Worm (Caenorhabditis elegans) whole organism, L1 larva: ENCODE results near the gene C07A4.3.

Experiments
- C34B4.2 ChIP-seq: sonication (generic microtip); optimal IDR thresholded peaks from 2 replicates; lab custom pipeline; 2017; ENCODE audit warnings: mild to moderate bottlenecking, missing genetic modification characterization, missing compliant biosample characterization
- aly-2 ChIP-seq: fragments of 150-350 bp; optimal IDR thresholded peaks from 2 replicates; lab custom pipeline; 2014; ENCODE audit warnings: missing biosample characterization, missing genetic modification characterization
- efl-3 ChIP-seq: fragments of 200-800 bp; sonication (Bioruptor generic); optimal IDR thresholded peaks from 2 replicates; lab custom pipeline; 2018; ENCODE audit warnings: mild to moderate bottlenecking, missing genetic modification characterization, missing compliant biosample characterization
- elt-2 ChIP-seq: sonication (generic microtip); optimal IDR thresholded peaks from 2 replicates; lab custom pipeline; 2016; ENCODE audit warnings: missing genetic modification characterization, mild to moderate bottlenecking, inconsistent platforms, missing compliant biosample characterization, missing genetic modification reagents
- lsy-2 ChIP-seq, 2 experiments: fragments of 150-350 bp; optimal IDR thresholded peaks; 2 replicates each; lab custom pipeline; 2014; ENCODE audit warnings: missing biosample characterization in 2 of 2, missing genetic modification characterization in 2 of 2
- nhr-28 ChIP-seq: fragments of 150-350 bp; optimal IDR thresholded peaks from 2 replicates; lab custom pipeline; 2014; ENCODE audit warnings: missing biosample characterization, missing genetic modification characterization
- snpc-4 ChIP-seq: fragments of 150-350 bp; optimal IDR thresholded peaks from 2 replicates; lab custom pipeline; 2014; ENCODE audit warnings: missing biosample characterization, missing genetic modification characterization
- ztf-4 ChIP-seq: fragments of 150-350 bp; optimal IDR thresholded peaks from 2 replicates; lab custom pipeline; 2014; ENCODE audit warnings: missing biosample characterization, missing genetic modification characterization

- no peak for TF ChIP-seq nhr-28
- no peak for TF ChIP-seq elt-2 (tag; lab: Kevin White, UChicago)
- no peak for TF ChIP-seq efl-3
- TF ChIP-seq C34B4.2, result no peak
- TF ChIP-seq ztf-4, result no peak
- TF ChIP-seq snpc-4, result no peak
- no peak for TF ChIP-seq lsy-2 (tag; optimal IDR thresholded peaks at IDR 0.05; lab: Kevin White, UChicago)
- no peak for TF ChIP-seq aly-2 (tag; lab: Kevin White, UChicago)
Observed at ce11 chrX:10141264-10141663, 33.5 kb upstream of the C07A4.3 start.
